Worm (Caenorhabditis elegans): ENCODE data around the gene F21D5.4.

ce11 chrIV:8754727-8755126 is 16.8 kb downstream of the F21D5.4 start, which contains the start of gene elli-1:
- no peak for TF ChIP-seq hnd-1 (tag; optimal IDR thresholded peaks at IDR 0.05)
- TF ChIP-seq F13C5.2 (tag; optimal IDR thresholded peaks at IDR 0.05): no peak
- no peak for TF ChIP-seq ets-7 (tag; optimal IDR thresholded peaks at IDR 0.05)
